Worm (Caenorhabditis elegans) whole organism, early embryonic: Measurements from ENCODE around the gene C50F4.9.
A peak's percentile ranks its signal among the peaks of the same experiment; 100 is the strongest.

ENCODE experiments used
- B0310.2 ChIP-seq: sonication (generic microtip); optimal IDR thresholded peaks from 2 replicates; lab custom pipeline; 2016; ENCODE audit warnings: mild to moderate bottlenecking, missing genetic modification characterization, missing compliant biosample characterization
- F13C5.2 ChIP-seq: sonication (generic microtip); optimal IDR thresholded peaks from 2 replicates; lab custom pipeline; 2017; ENCODE audit warnings: mild to moderate bottlenecking, missing genetic modification characterization, inconsistent platforms, missing compliant biosample characterization
- aly-1 ChIP-seq: sonication (generic microtip); optimal IDR thresholded peaks from 2 replicates; lab custom pipeline; 2016; ENCODE audit warnings: missing genetic modification characterization, missing compliant biosample characterization
- ama-1 ChIP-seq: fragments of 150-350 bp; optimal IDR thresholded peaks from 2 replicates; lab custom pipeline; 2014
- ceh-13 ChIP-seq: fragments of 200-800 bp; sonication (Bioruptor generic); optimal IDR thresholded peaks from 2 replicates; lab custom pipeline; 2018; ENCODE audit warnings: mild to moderate bottlenecking, missing genetic modification characterization, missing compliant biosample characterization
- ceh-36 ChIP-seq: sonication (generic microtip); optimal IDR thresholded peaks from 2 replicates; lab custom pipeline; 2016; ENCODE audit warnings: missing genetic modification characterization, inconsistent platforms, missing compliant biosample characterization
- ets-7 ChIP-seq: sonication (generic microtip); optimal IDR thresholded peaks from 2 replicates; lab custom pipeline; 2016; ENCODE audit warnings: missing genotype, missing genetic modification characterization, missing compliant biosample characterization
- flt-1 ChIP-seq: fragments of 200-800 bp; sonication (Bioruptor generic); IDR thresholded peaks from 2 replicates; pipeline ENCODE4 v1.3.6; 2022; ENCODE audit warnings: missing genetic modification characterization, missing compliant biosample characterization
- hmbx-1 ChIP-seq: sonication (generic microtip); optimal IDR thresholded peaks from 2 replicates; lab custom pipeline; 2016; ENCODE audit warnings: mild to moderate bottlenecking, missing genetic modification characterization, missing compliant biosample characterization
- hmg-4 ChIP-seq: fragments of 200-800 bp; sonication (Bioruptor generic); optimal IDR thresholded peaks from 2 replicates; lab custom pipeline; 2018; ENCODE audit warnings: mild to moderate bottlenecking, missing genetic modification characterization, missing compliant biosample characterization
- hnd-1 ChIP-seq: sonication (generic microtip); optimal IDR thresholded peaks from 2 replicates; lab custom pipeline; 2016; ENCODE audit warnings: missing genetic modification characterization, missing compliant biosample characterization
- pes-1 ChIP-seq: fragments of 200-800 bp; sonication (Bioruptor generic); IDR thresholded peaks from 2 replicates; pipeline ENCODE4 v1.3.6; 2022; ENCODE audit warnings: missing genetic modification reagents, missing genetic modification characterization, missing compliant biosample characterization
- scrt-1 ChIP-seq: fragments of 200-800 bp; sonication (Bioruptor generic); IDR thresholded peaks from 2 replicates; pipeline ENCODE4 v1.3.6; 2022; ENCODE audit warnings: missing genetic modification characterization, missing compliant biosample characterization
- sea-1 ChIP-seq: fragments of 200-800 bp; sonication (Bioruptor generic); conservative IDR thresholded peaks from 2 replicates; pipeline ENCODE4 v1.3.6; 2022; ENCODE audit warnings: missing genetic modification characterization, missing compliant biosample characterization
- tbx-11 ChIP-seq: fragments of 200-800 bp; sonication (Bioruptor generic); IDR thresholded peaks from 2 replicates; pipeline ENCODE4 v1.3.6; 2022; ENCODE audit warnings: missing genetic modification characterization, missing compliant biosample characterization
- tbx-37 ChIP-seq: fragments of 200-800 bp; sonication (Bioruptor generic); conservative IDR thresholded peaks from 2 replicates; pipeline ENCODE4 v1.3.6; 2022; ENCODE audit warnings: missing genetic modification reagents, missing genetic modification characterization, missing compliant biosample characterization
- tra-4 ChIP-seq: sonication (generic microtip); optimal IDR thresholded peaks from 2 replicates; lab custom pipeline; 2017; ENCODE audit warnings: missing genetic modification characterization, missing compliant biosample characterization

Gene C50F4.9

ce11 chrV:9549459-9549858 lies 25.5 kb upstream of the C50F4.9 start, which contains the start of gene nstp-10:
Gene nstp-10 (minus strand): TSS chrV:9549836.
- TF ChIP-seq hmbx-1 (tag; lab: Kevin White, UChicago) (no peak), ceh-13 (no peak), scrt-1 (GFP tag; lab: Robert Waterston, UW) (no peak), sea-1 (no peak), flt-1 (GFP tag; lab: Robert Waterston, UW) (no peak), ceh-36 (tag; lab: Kevin White, UChicago) (no peak), pes-1 (GFP tag; lab: Robert Waterston, UW) (no peak), hmg-4 (GFP tag; lab: Kevin White, UChicago) (no peak), B0310.2 (no peak), hnd-1 (tag; lab: Kevin White, UChicago) (no peak), tra-4 (tag; lab: Kevin White, UChicago) (no peak), ets-7 (tag; lab: Kevin White, UChicago) (no peak), aly-1 (tag; lab: Kevin White, UChicago) (no peak), F13C5.2 (no peak), tbx-11 (no peak), ama-1 (no peak), tbx-37 (no peak)

ce11 chrV:9546860-9547269 lies 22.9 kb upstream of the C50F4.9 start, which contains the start of gene his-37:
Gene his-37 (plus strand): TSS chrV:9547105.
- TF ChIP-seq tra-4 (tag; lab: Kevin White, UChicago) (peak; percentile 41), aly-1 (tag; lab: Kevin White, UChicago) (no peak), hmbx-1 (tag; lab: Kevin White, UChicago) (peak; percentile 16), scrt-1 (GFP tag; lab: Robert Waterston, UW) (no peak), ama-1 (no peak), sea-1 (no peak), F13C5.2 (peak; percentile 41), B0310.2 (no peak), ceh-36 (tag; lab: Kevin White, UChicago) (no peak), pes-1 (GFP tag; lab: Robert Waterston, UW) (peak; percentile 53; the same call in 1 of the 2 replicates), ets-7 (tag; lab: Kevin White, UChicago) (no peak), tbx-11 (no peak), flt-1 (GFP tag; lab: Robert Waterston, UW) (peak; percentile 61), hnd-1 (tag; lab: Kevin White, UChicago) (no peak), ceh-13 (no peak), hmg-4 (GFP tag; lab: Kevin White, UChicago) (peak; percentile 64), tbx-37 (0 out of 2 replicates have a peak, but pooled peaks have one; percentile 34)

ce11 chrV:9546042-9546581 lies 22.1 kb upstream of the C50F4.9 start, which contains the start of gene C50F4.6:
Gene C50F4.6 (plus strand): TSS chrV:9546092.
- no peak for TF ChIP-seq hmg-4 (GFP tag; lab: Kevin White, UChicago)
- TF ChIP-seq pes-1 (GFP tag; lab: Robert Waterston, UW), result peak; percentile 58

- TF ChIP-seq ceh-13 (no peak), hmbx-1 (tag; lab: Kevin White, UChicago) (no peak), ama-1 (no peak), B0310.2 (no peak), tbx-37 (no peak), tbx-11 (no peak), hnd-1 (tag; lab: Kevin White, UChicago) (no peak), aly-1 (tag; lab: Kevin White, UChicago) (no peak), tra-4 (tag; lab: Kevin White, UChicago) (no peak), pes-1 (GFP tag; lab: Robert Waterston, UW) (no peak), scrt-1 (GFP tag; lab: Robert Waterston, UW) (no peak), ceh-36 (tag; lab: Kevin White, UChicago) (no peak), ets-7 (tag; lab: Kevin White, UChicago) (no peak), flt-1 (GFP tag; lab: Robert Waterston, UW) (no peak), hmg-4 (GFP tag; lab: Kevin White, UChicago) (no peak), F13C5.2 (no peak), sea-1 (no peak)
Observed at ce11 chrV:9545238-9545709, 21.3 kb upstream of the C50F4.9 start, which contains the start of the genes his-35 and his-41. Gene his-35 (minus strand): TSS chrV:9545288. Gene his-41 (plus strand): TSS chrV:9545536.

- TF ChIP-seq ets-7 (tag; lab: Kevin White, UChicago) (no peak), flt-1 (GFP tag; lab: Robert Waterston, UW) (peak; percentile 39; the same call in 1 of the 2 replicates), F13C5.2 (peak; percentile 31)
Observed at ce11 chrV:9544176-9544632, 20.2 kb upstream of the C50F4.9 start, which contains the start of gene mdf-1. Gene mdf-1 (minus strand): TSS chrV:9544226.

- TF ChIP-seq ets-7 (tag; lab: Kevin White, UChicago), result no peak
- TF ChIP-seq ceh-36 (tag; lab: Kevin White, UChicago), result no peak
- no peak for TF ChIP-seq hmbx-1 (tag; lab: Kevin White, UChicago)
- TF ChIP-seq ama-1, result no peak
- TF ChIP-seq tra-4 (tag; lab: Kevin White, UChicago), result no peak
- TF ChIP-seq flt-1 (GFP tag; lab: Robert Waterston, UW), result no peak
- no peak for TF ChIP-seq tbx-11
- TF ChIP-seq ceh-13, result no peak
Observed at ce11 chrV:9541506-9541905, 17.5 kb upstream of the C50F4.9 start, which contains the start of gene C50F4.16. Gene C50F4.16 (minus strand): TSS chrV:9541606.

- no peak for TF ChIP-seq ceh-36 (tag; lab: Kevin White, UChicago)
- TF ChIP-seq scrt-1 (GFP tag; lab: Robert Waterston, UW), result no peak
- no peak for TF ChIP-seq hmbx-1 (tag; lab: Kevin White, UChicago)
- TF ChIP-seq B0310.2, result no peak
- TF ChIP-seq flt-1 (GFP tag; lab: Robert Waterston, UW), result no peak
- no peak for TF ChIP-seq hnd-1 (tag; lab: Kevin White, UChicago)
- TF ChIP-seq tbx-37, result no peak
- no peak for TF ChIP-seq tra-4 (tag; lab: Kevin White, UChicago)
- TF ChIP-seq hmg-4 (GFP tag; lab: Kevin White, UChicago), result no peak
- TF ChIP-seq ama-1, result no peak
- no peak for TF ChIP-seq ceh-13
- TF ChIP-seq F13C5.2, result no peak
- TF ChIP-seq ets-7 (tag; lab: Kevin White, UChicago), result no peak
Observed at ce11 chrV:9539638-9540037, 15.6 kb upstream of the C50F4.9 start, which contains the start of gene C50F4.12. Gene C50F4.12 (minus strand): TSS chrV:9539738.
